Fruit fly (Drosophila melanogaster) whole organism, wandering third instar larva: Measurements from ENCODE around the gene NijA.

Experiments
- Abd-B ChIP-seq: fragments of >200 bp; optimal IDR thresholded peaks from 2 replicates; lab custom pipeline; 2017; ENCODE audit warnings: missing biosample characterization, missing genetic modification characterization
- CG32264 ChIP-seq: fragments of 200-800 bp; sonication (Bioruptor generic); optimal IDR thresholded peaks from 2 replicates; lab custom pipeline; 2016; ENCODE audit warnings: missing biosample characterization, missing genetic modification characterization
- CG9705 ChIP-seq: fragments of 200-800 bp; sonication (Bioruptor generic); optimal IDR thresholded peaks from 2 replicates; lab custom pipeline; 2018; ENCODE audit warnings: missing biosample characterization, mild to moderate bottlenecking, missing genetic modification characterization
- CrebA ChIP-seq: fragments of 200-800 bp; sonication (Bioruptor generic); optimal IDR thresholded peaks from 2 replicates; lab custom pipeline; 2016; ENCODE audit warnings: missing biosample characterization, mild to moderate bottlenecking, missing genetic modification characterization, borderline replicate concordance
- Dfd ChIP-seq: fragments of >200 bp; optimal IDR thresholded peaks from 2 replicates; lab custom pipeline; 2017; ENCODE audit warnings: missing biosample characterization, missing genetic modification characterization
- Dif ChIP-seq: fragments of 200-275, 200-300 bp; sonication (Bioruptor generic); optimal IDR thresholded peaks from 2 replicates; lab custom pipeline; 2018; ENCODE audit warnings: missing biosample characterization, missing genetic modification characterization; ENCODE audit not compliant: partially characterized antibody
- GATAd ChIP-seq: sonication (Bioruptor generic); optimal IDR thresholded peaks from 2 replicates; lab custom pipeline; 2016; ENCODE audit warnings: missing biosample characterization, missing genetic modification characterization
- HLH106 ChIP-seq: fragments of 200-800 bp; optimal IDR thresholded peaks from 3 replicates; lab custom pipeline; 2019; ENCODE audit warnings: missing biosample characterization, mild to moderate bottlenecking, missing genetic modification characterization, moderate library complexity
- Hnf4 ChIP-seq: fragments of 200-800 bp; sonication (Bioruptor generic); optimal IDR thresholded peaks from 2 replicates; lab custom pipeline; 2016; ENCODE audit warnings: missing biosample characterization, mild to moderate bottlenecking, missing genetic modification characterization
- Hr78 ChIP-seq: fragments of >200 bp; optimal IDR thresholded peaks from 2 replicates; lab custom pipeline; 2017; ENCODE audit warnings: missing biosample characterization, missing genetic modification characterization
- Hr83 ChIP-seq: fragments of 200-300 bp; sonication (Bioruptor generic); optimal IDR thresholded peaks from 2 replicates; lab custom pipeline; 2016; ENCODE audit warnings: missing biosample characterization, mild to moderate bottlenecking, missing genetic modification characterization, moderate library complexity; ENCODE audit not compliant: poor library complexity, severe bottlenecking
- Jra ChIP-seq: sonication (Bioruptor generic); optimal IDR thresholded peaks from 2 replicates; lab custom pipeline; 2016; ENCODE audit warnings: missing biosample characterization, missing genetic modification characterization
- Mio ChIP-seq: sonication (Bioruptor generic); optimal IDR thresholded peaks from 2 replicates; lab custom pipeline; 2016; ENCODE audit warnings: missing biosample characterization, missing genetic modification characterization
- Myc ChIP-seq: fragments of >200 bp; optimal IDR thresholded peaks from 2 replicates; lab custom pipeline; 2017
- N ChIP-seq: fragments of >200 bp; optimal IDR thresholded peaks from 2 replicates; lab custom pipeline; 2018; ENCODE audit warnings: missing biosample characterization, missing external identifiers, missing genetic modification characterization
- OdsH ChIP-seq: fragments of 200-800 bp; sonication (Bioruptor generic); optimal IDR thresholded peaks from 2 replicates; lab custom pipeline; 2016; ENCODE audit warnings: missing biosample characterization, mild to moderate bottlenecking, missing genetic modification characterization
- Rel ChIP-seq, 2 experiments: fragments of 200-800 bp; sonication (Bioruptor generic) in 1 of 2; optimal IDR thresholded peaks; 2 replicates in 1 of 2; 3 replicates in 1 of 2; lab custom pipeline; 2016 to 2019; ENCODE audit warnings: mild to moderate bottlenecking in 2 of 2, missing biosample characterization in 2 of 2, missing genetic modification characterization in 2 of 2, moderate library complexity in 1 of 2
- Sp1 ChIP-seq: fragments of 200-800 bp; sonication (Bioruptor generic); optimal IDR thresholded peaks from 3 replicates; lab custom pipeline; 2019; ENCODE audit warnings: missing biosample characterization, mild to moderate bottlenecking, missing genetic modification characterization, moderate library complexity
- Vsx2 ChIP-seq: fragments of 200-300, 225-300 bp; sonication (Bioruptor generic); optimal IDR thresholded peaks from 2 replicates; lab custom pipeline; 2018; ENCODE audit warnings: missing biosample characterization, missing genetic modification characterization; ENCODE audit not compliant: partially characterized antibody
- br ChIP-seq: fragments of 200-800 bp; sonication (Bioruptor generic); optimal IDR thresholded peaks from 2 replicates; lab custom pipeline; 2016; ENCODE audit warnings: missing biosample characterization, missing genetic modification characterization
- brk ChIP-seq: fragments of 200-800 bp; sonication (Bioruptor generic); optimal IDR thresholded peaks from 2 replicates; lab custom pipeline; 2016; ENCODE audit warnings: missing biosample characterization, mild to moderate bottlenecking, missing genetic modification characterization
- dl ChIP-seq, 2 experiments: fragments of 175-275, 200-275 bp in 1 of 2; fragments of 200-275 bp in 1 of 2; sonication (Bioruptor generic); optimal IDR thresholded peaks; lab custom pipeline; 2018; ENCODE audit warnings: mild to moderate bottlenecking in 2 of 2, missing biosample characterization in 2 of 2, missing genetic modification characterization in 2 of 2, moderate library complexity in 2 of 2; ENCODE audit not compliant: partially characterized antibody in 2 of 2, insufficient read depth in 1 of 2
- dmrt93B ChIP-seq: fragments of 200-800 bp; sonication (Bioruptor generic); optimal IDR thresholded peaks from 2 replicates; lab custom pipeline; 2018; ENCODE audit warnings: missing biosample characterization, mild to moderate bottlenecking, missing genetic modification characterization
- dsf ChIP-seq: sonication (Bioruptor generic); optimal IDR thresholded peaks from 2 replicates; lab custom pipeline; 2016; ENCODE audit warnings: missing biosample characterization, missing genetic modification characterization, borderline replicate concordance
- ey ChIP-seq: fragments of 200-800 bp; sonication (Bioruptor generic); optimal IDR thresholded peaks from 2 replicates; lab custom pipeline; 2016; ENCODE audit warnings: missing biosample characterization, missing genetic modification characterization
- foxo ChIP-seq, 2 experiments: fragments of 200-800 bp; sonication (Bioruptor generic); optimal IDR thresholded peaks; 2 replicates in 1 of 2; 3 replicates in 1 of 2; lab custom pipeline; 2016 to 2017; ENCODE audit warnings: missing biosample characterization in 2 of 2, missing genetic modification characterization in 2 of 2
- fru ChIP-seq: fragments of 200-800 bp; sonication (Bioruptor generic); optimal IDR thresholded peaks from 3 replicates; lab custom pipeline; 2016; ENCODE audit warnings: missing biosample characterization, mild to moderate bottlenecking, missing genetic modification characterization
- h ChIP-seq: fragments of 200-800 bp; sonication (Bioruptor generic); optimal IDR thresholded peaks from 3 replicates; lab custom pipeline; 2016; ENCODE audit warnings: missing biosample characterization, mild to moderate bottlenecking, missing genetic modification characterization
- jim ChIP-seq: fragments of 175-275, 200-325 bp; sonication (Bioruptor generic); optimal IDR thresholded peaks from 2 replicates; lab custom pipeline; 2016; ENCODE audit warnings: missing biosample characterization, mild to moderate bottlenecking, missing genetic modification characterization
- lola ChIP-seq: fragments of >200 bp; optimal IDR thresholded peaks from 2 replicates; lab custom pipeline; 2017; ENCODE audit warnings: missing biosample characterization, missing genetic modification characterization
- pan ChIP-seq: fragments of >200 bp; optimal IDR thresholded peaks from 2 replicates; lab custom pipeline; 2017
- psq ChIP-seq: fragments of 200-800 bp; sonication (Bioruptor generic); optimal IDR thresholded peaks from 3 replicates; lab custom pipeline; 2017; ENCODE audit warnings: missing biosample characterization, mild to moderate bottlenecking, missing genetic modification characterization, moderate library complexity
- rgr ChIP-seq: fragments of 200-800 bp; sonication (Bioruptor generic); optimal IDR thresholded peaks from 3 replicates; lab custom pipeline; 2016; ENCODE audit warnings: missing biosample characterization, mild to moderate bottlenecking, missing genetic modification characterization
- sage ChIP-seq: fragments of 200-800 bp; sonication (Bioruptor generic); optimal IDR thresholded peaks from 2 replicates; lab custom pipeline; 2016; ENCODE audit warnings: missing biosample characterization, mild to moderate bottlenecking, missing genetic modification characterization
- sv ChIP-seq: fragments of 200-800 bp; sonication (Bioruptor generic); optimal IDR thresholded peaks from 3 replicates; lab custom pipeline; 2016; ENCODE audit warnings: missing biosample characterization, missing genetic modification characterization
- tai ChIP-seq: sonication (Bioruptor generic); optimal IDR thresholded peaks from 2 replicates; lab custom pipeline; 2016; ENCODE audit warnings: missing biosample characterization, missing genetic modification characterization
- usp ChIP-seq: fragments of >200 bp; optimal IDR thresholded peaks from 2 replicates; lab custom pipeline; 2017; ENCODE audit warnings: missing biosample characterization, missing genetic modification characterization
- woc ChIP-seq: sonication (Bioruptor generic); optimal IDR thresholded peaks from 2 replicates; lab custom pipeline; 2016; ENCODE audit warnings: missing biosample characterization, mild to moderate bottlenecking, missing genetic modification characterization

NijA gene

dm6 chr3L:10682725-10683367 lies 13.8 kb downstream of the NijA start:
- no peak for TF ChIP-seq Hr78
- peak; percentile 91 for TF ChIP-seq brk (GFP tag; lab: Kevin White, UChicago)
- TF ChIP-seq h, result peak; percentile 96
- TF ChIP-seq tai (GFP tag; lab: Kevin White, UChicago), result peak; percentile 68
- peak; percentile 93 for TF ChIP-seq CG9705 (GFP tag; lab: Kevin White, UChicago)
- TF ChIP-seq dsf (GFP tag; lab: Kevin White, UChicago), result peak; percentile 72
- peak; percentile 39 for TF ChIP-seq Mio (GFP tag; lab: Kevin White, UChicago)
- peak; percentile 51 for TF ChIP-seq CG32264 (GFP tag; lab: Kevin White, UChicago)
- peak; percentile 98 for TF ChIP-seq Sp1 (GFP tag; lab: Kevin White, UChicago)
- no peak for TF ChIP-seq Abd-B (GFP tag; lab: Kevin White, UChicago)
- TF ChIP-seq GATAd (GFP tag; lab: Kevin White, UChicago), result peak; percentile 68
- TF ChIP-seq sage, result peak; percentile 86
- no peak for TF ChIP-seq usp (GFP tag; lab: Kevin White, UChicago)
- no peak for TF ChIP-seq N
- peak; percentile 91 for TF ChIP-seq ey
- TF ChIP-seq OdsH (GFP tag; lab: Kevin White, UChicago), result peak; percentile 98
- no peak for TF ChIP-seq Myc (lab: Kevin White, UChicago)
- peak; percentile 91 for TF ChIP-seq woc (GFP tag; lab: Kevin White, UChicago)
- TF ChIP-seq lola (GFP tag; lab: Kevin White, UChicago), result no peak
- peak in 1 of 2 experiments; percentile 0 for TF ChIP-seq dl (GFP tag; optimal IDR thresholded peaks at IDR 0.05; lab: Kevin White, UChicago; ENCODE audit: insufficient read depth in 1 of 2, partially characterized antibody in 2 of 2)
- TF ChIP-seq fru (GFP tag; lab: Kevin White, UChicago), result peak; percentile 94
- peak; percentile 86 for TF ChIP-seq Rel (GFP tag; optimal IDR thresholded peaks at IDR 0.05; lab: Kevin White, UChicago)
- TF ChIP-seq Rel (tag; optimal IDR thresholded peaks at IDR 0.05; lab: Kevin White, UChicago), result peak; percentile 76
- no peak for TF ChIP-seq CrebA (GFP tag; lab: Kevin White, UChicago)
- peak; percentile 27 to 98 for TF ChIP-seq foxo (GFP tag; optimal IDR thresholded peaks at IDR 0.05; lab: Kevin White, UChicago)
- TF ChIP-seq jim, result peak; percentile 93
- TF ChIP-seq rgr (GFP tag; lab: Kevin White, UChicago), result peak; percentile 96
- TF ChIP-seq dmrt93B (GFP tag; lab: Kevin White, UChicago), result peak; percentile 97
- peak; percentile 81 for TF ChIP-seq Hnf4 (GFP tag; lab: Kevin White, UChicago)
- TF ChIP-seq br (GFP tag; lab: Kevin White, UChicago), result peak; percentile 87
- TF ChIP-seq Dfd (GFP tag; lab: Kevin White, UChicago), result peak; percentile 97
- peak; percentile 72 for TF ChIP-seq Jra (GFP tag; lab: Kevin White, UChicago)
- TF ChIP-seq Hr83 (GFP tag; lab: Kevin White, UChicago), result peak; percentile 96
- TF ChIP-seq psq (GFP tag; lab: Kevin White, UChicago), result peak; percentile 97
- peak; percentile 97 for TF ChIP-seq HLH106 (tag; lab: Kevin White, UChicago)
- TF ChIP-seq Vsx2 (GFP tag; lab: Kevin White, UChicago), result no peak
- TF ChIP-seq pan (lab: Kevin White, UChicago), result no peak
- peak; percentile 64 for TF ChIP-seq Dif (GFP tag; lab: Kevin White, UChicago)
- TF ChIP-seq sv (GFP tag; lab: Kevin White, UChicago), result peak; percentile 98
- TF ChIP-seq, all 38 proteins: peak for 29

- TF ChIP-seq CrebA (GFP tag; lab: Kevin White, UChicago), result no peak
- no peak for TF ChIP-seq Rel (GFP tag; optimal IDR thresholded peaks at IDR 0.05; lab: Kevin White, UChicago)
- peak; percentile 12 for TF ChIP-seq Rel (tag; optimal IDR thresholded peaks at IDR 0.05; lab: Kevin White, UChicago)
- TF ChIP-seq dl (GFP tag; optimal IDR thresholded peaks at IDR 0.05; lab: Kevin White, UChicago; ENCODE audit: insufficient read depth in 1 of 2, partially characterized antibody in 2 of 2), result peak; percentile 83 to 92
- no peak for TF ChIP-seq Jra (GFP tag; lab: Kevin White, UChicago)
- TF ChIP-seq dmrt93B (GFP tag; lab: Kevin White, UChicago), result no peak
- peak; percentile 95 for TF ChIP-seq Dif (GFP tag; lab: Kevin White, UChicago)
- no peak for TF ChIP-seq brk (GFP tag; lab: Kevin White, UChicago)
- peak; percentile 5 for TF ChIP-seq rgr (GFP tag; lab: Kevin White, UChicago)
- TF ChIP-seq psq (GFP tag; lab: Kevin White, UChicago), result peak; percentile 76
- TF ChIP-seq br (GFP tag; lab: Kevin White, UChicago), result peak; percentile 60
- peak; percentile 11 for TF ChIP-seq sage
- TF ChIP-seq Sp1 (GFP tag; lab: Kevin White, UChicago), result peak; percentile 2
- TF ChIP-seq h, result peak; percentile 57
- TF ChIP-seq Dfd (GFP tag; lab: Kevin White, UChicago), result peak; percentile 57
Observed at dm6 chr3L:10681814-10682213, 14.9 kb downstream of the NijA start.
